Fruit fly (Drosophila melanogaster): ENCODE data around the gene dpr9.
A peak's percentile ranks its signal among the peaks of the same experiment; 100 is the strongest.

DNA sequence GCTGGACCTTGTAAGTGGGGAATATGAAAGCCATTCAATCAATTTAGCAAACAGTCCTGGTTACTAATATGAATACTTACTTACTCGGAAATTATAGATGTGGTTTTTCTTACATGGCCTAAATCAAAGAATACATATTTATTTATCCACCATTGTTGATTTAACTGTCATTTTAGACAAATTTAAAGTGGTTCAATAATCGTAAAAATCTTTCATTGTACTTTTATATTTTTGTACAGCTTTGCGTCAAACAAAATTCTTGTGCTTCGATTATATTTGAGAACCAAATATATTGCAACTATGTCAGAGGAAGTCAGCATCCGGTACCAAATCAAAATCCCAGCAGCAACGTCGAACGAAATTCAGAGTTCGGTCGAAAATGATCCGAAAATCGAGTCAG lies 62.5 kb downstream of the dpr9 start, which contains the start of gene CG14861:
- TF ChIP-seq Crg-1 (GFP tag; optimal IDR thresholded peaks at IDR 0.05) (no peak), CG12768 (GFP tag; optimal IDR thresholded peaks at IDR 0.05) (no peak), kay (GFP tag; ENCODE audit: borderline replicate concordance) (peak; percentile 64), toe (GFP tag; optimal IDR thresholded peaks at IDR 0.05) (no peak), bab1 (GFP tag; optimal IDR thresholded peaks at IDR 0.05) (no peak), CG14711 (tag; optimal IDR thresholded peaks at IDR 0.05) (no peak), CG11617 (GFP tag; optimal IDR thresholded peaks at IDR 0.05) (no peak), CG5204 (GFP tag; optimal IDR thresholded peaks at IDR 0.05) (no peak), CG7045 (GFP tag; optimal IDR thresholded peaks at IDR 0.05) (no peak), CG7101 (tag; optimal IDR thresholded peaks at IDR 0.05) (no peak)

Measured in whole organism, adult.